Worm (Caenorhabditis elegans) whole organism, young adult: ENCODE data around the gene ubc-26.
A peak's percentile ranks its signal among the peaks of the same experiment; 100 is the strongest.

Source experiments
- B0035.1 ChIP-seq: sonication (generic microtip); optimal IDR thresholded peaks from 2 replicates; lab custom pipeline; 2016; ENCODE audit warnings: missing genetic modification characterization, mild to moderate bottlenecking, missing compliant biosample characterization, missing genotype, missing genetic modification reagents
- B0336.3 ChIP-seq: fragments of 200-800 bp; sonication (Bioruptor generic); IDR thresholded peaks from 2 replicates; pipeline ENCODE4 v1.3.6; 2022; ENCODE audit warnings: missing genetic modification characterization, missing compliant biosample characterization
- F10E7.11 ChIP-seq: sonication (generic microtip); optimal IDR thresholded peaks from 2 replicates; lab custom pipeline; 2017; ENCODE audit warnings: mild to moderate bottlenecking, missing genetic modification characterization, moderate library complexity, missing compliant biosample characterization
- F22D6.2 ChIP-seq: sonication (generic microtip); optimal IDR thresholded peaks from 2 replicates; lab custom pipeline; 2016; ENCODE audit warnings: mild to moderate bottlenecking, missing genetic modification characterization, missing compliant biosample characterization
- F23B12.7 ChIP-seq: sonication (generic microtip); optimal IDR thresholded peaks from 2 replicates; lab custom pipeline; 2017; ENCODE audit warnings: missing genetic modification characterization, mild to moderate bottlenecking, missing compliant biosample characterization, antibody characterized with exemption, moderate library complexity; ENCODE audit not compliant: insufficient read depth
- Y79H2A.3 ChIP-seq: fragments of 200-800 bp; sonication (Bioruptor generic); conservative IDR thresholded peaks from 2 replicates; pipeline ENCODE4 v1.3.6; 2022; ENCODE audit warnings: missing genetic modification reagents, missing genetic modification characterization, missing compliant biosample characterization
- athp-1 ChIP-seq: sonication (generic microtip); optimal IDR thresholded peaks from 2 replicates; lab custom pipeline; 2017; ENCODE audit warnings: mild to moderate bottlenecking, missing genetic modification characterization, missing compliant biosample characterization
- ccch-3 ChIP-seq: fragments of 200-800 bp; sonication (Bioruptor generic); optimal IDR thresholded peaks from 2 replicates; lab custom pipeline; 2018; ENCODE audit warnings: mild to moderate bottlenecking, missing genetic modification characterization, missing compliant biosample characterization
- ceh-40 ChIP-seq: fragments of 200-800 bp; sonication (Bioruptor generic); IDR thresholded peaks from 2 replicates; pipeline ENCODE4 v1.3.6; 2022; ENCODE audit warnings: missing genetic modification characterization, missing compliant biosample characterization
- ceh-79 ChIP-seq: sonication (generic microtip); optimal IDR thresholded peaks from 2 replicates; lab custom pipeline; 2017; ENCODE audit warnings: mild to moderate bottlenecking, missing genetic modification characterization, missing compliant biosample characterization
- chd-7 ChIP-seq: sonication (generic microtip); optimal IDR thresholded peaks from 2 replicates; lab custom pipeline; 2016; ENCODE audit warnings: mild to moderate bottlenecking, missing genetic modification characterization, moderate library complexity, missing compliant biosample characterization
- dox-1 ChIP-seq: fragments of 200-800 bp; sonication (Bioruptor generic); IDR thresholded peaks from 2 replicates; pipeline ENCODE4 v1.3.6; 2022; ENCODE audit warnings: missing genetic modification reagents, missing genetic modification characterization, missing compliant biosample characterization
- fkh-3 ChIP-seq: sonication (generic microtip); optimal IDR thresholded peaks from 2 replicates; lab custom pipeline; 2016; ENCODE audit warnings: mild to moderate bottlenecking, missing genetic modification characterization, missing compliant biosample characterization
- gei-17 ChIP-seq: fragments of 200-800 bp; sonication (Bioruptor generic); optimal IDR thresholded peaks from 2 replicates; lab custom pipeline; 2018; ENCODE audit warnings: mild to moderate bottlenecking, missing genetic modification characterization, missing compliant biosample characterization
- hlh-26 ChIP-seq: fragments of 200-800 bp; sonication (Bioruptor generic); conservative IDR thresholded peaks from 2 replicates; pipeline ENCODE4 v1.3.6; 2022; ENCODE audit warnings: missing genetic modification reagents, missing genetic modification characterization, missing compliant biosample characterization
- hmg-1.2 ChIP-seq: fragments of 200-800 bp; sonication (Bioruptor generic); IDR thresholded peaks from 2 replicates; pipeline ENCODE4 v1.3.6; 2022; ENCODE audit warnings: missing genetic modification reagents, missing genetic modification characterization, missing compliant biosample characterization
- hrde-1 ChIP-seq: sonication (generic microtip); optimal IDR thresholded peaks from 2 replicates; lab custom pipeline; 2016; ENCODE audit warnings: missing genetic modification characterization, mild to moderate bottlenecking, missing compliant biosample characterization, moderate library complexity, missing genotype, missing genetic modification reagents, borderline replicate concordance
- hsf-1 ChIP-seq: fragments of 200-800 bp; sonication (Bioruptor generic); IDR thresholded peaks from 2 replicates; pipeline ENCODE4 v1.3.6; 2022; ENCODE audit warnings: missing genetic modification reagents, missing genetic modification characterization, missing compliant biosample characterization
- lin-26 ChIP-seq: fragments of 200-800 bp; sonication (Bioruptor generic); IDR thresholded peaks from 2 replicates; pipeline ENCODE4 v1.3.6; 2022; ENCODE audit warnings: missing genetic modification reagents, missing genetic modification characterization, missing compliant biosample characterization
- lsy-27 ChIP-seq: sonication (generic microtip); optimal IDR thresholded peaks from 2 replicates; lab custom pipeline; 2017; ENCODE audit warnings: missing genetic modification characterization, mild to moderate bottlenecking, missing compliant biosample characterization, antibody characterized with exemption, missing genotype, borderline replicate concordance; ENCODE audit not compliant: insufficient read depth
- madf-6 ChIP-seq: fragments of 200-800 bp; sonication (Bioruptor generic); IDR thresholded peaks from 2 replicates; pipeline ENCODE4 v1.3.6; 2022; ENCODE audit warnings: missing genetic modification reagents, missing genetic modification characterization, missing compliant biosample characterization
- nfya-2 ChIP-seq: fragments of 200-800 bp; sonication (Bioruptor generic); IDR thresholded peaks from 2 replicates; pipeline ENCODE4 v1.3.6; 2022; ENCODE audit warnings: missing genetic modification reagents, missing genetic modification characterization, missing compliant biosample characterization
- pbrm-1 ChIP-seq: fragments of 200-800 bp; sonication (Bioruptor generic); IDR thresholded peaks from 2 replicates; pipeline ENCODE4 v1.3.6; 2022; ENCODE audit warnings: missing genetic modification reagents, missing genetic modification characterization, missing compliant biosample characterization
- sea-2 ChIP-seq: fragments of 200-800 bp; sonication (Bioruptor generic); IDR thresholded peaks from 2 replicates; pipeline ENCODE4 v1.3.6; 2022; ENCODE audit warnings: missing genetic modification characterization, missing compliant biosample characterization
- snpc-3.4 ChIP-seq: sonication (generic microtip); optimal IDR thresholded peaks from 2 replicates; lab custom pipeline; 2017; ENCODE audit warnings: missing genetic modification characterization, mild to moderate bottlenecking, missing compliant biosample characterization, antibody characterized with exemption, moderate library complexity, missing genotype, missing genetic modification reagents
- somi-1 ChIP-seq: fragments of 200-800 bp; sonication (Bioruptor generic); optimal IDR thresholded peaks from 2 replicates; lab custom pipeline; 2018; ENCODE audit warnings: mild to moderate bottlenecking, missing genetic modification characterization, missing compliant biosample characterization
- sptf-2 ChIP-seq: fragments of 200-800 bp; sonication (Bioruptor generic); optimal IDR thresholded peaks from 2 replicates; lab custom pipeline; 2018; ENCODE audit warnings: mild to moderate bottlenecking, missing genetic modification characterization, missing compliant biosample characterization
- tbp1 ChIP-seq: fragments of 200-800 bp; sonication (Bioruptor generic); optimal IDR thresholded peaks from 2 replicates; lab custom pipeline; 2018; ENCODE audit warnings: mild to moderate bottlenecking, missing genetic modification characterization, missing compliant biosample characterization
- tlf-1 ChIP-seq: fragments of 200-800 bp; sonication (Bioruptor generic); optimal IDR thresholded peaks from 2 replicates; lab custom pipeline; 2018; ENCODE audit warnings: mild to moderate bottlenecking, missing genetic modification characterization, missing compliant biosample characterization
- unc-130 ChIP-seq: sonication (generic microtip); optimal IDR thresholded peaks from 2 replicates; lab custom pipeline; 2016; ENCODE audit warnings: missing genetic modification reagents, missing genetic modification characterization, missing compliant biosample characterization
- ztf-26 ChIP-seq: sonication (generic microtip); optimal IDR thresholded peaks from 2 replicates; lab custom pipeline; 2017; ENCODE audit warnings: missing genetic modification characterization, missing compliant biosample characterization
- ztf-6 ChIP-seq: fragments of 200-800 bp; sonication (Bioruptor generic); IDR thresholded peaks from 2 replicates; pipeline ENCODE4 v1.3.6; 2022; ENCODE audit warnings: missing genetic modification reagents, missing genetic modification characterization, missing compliant biosample characterization

ubc-26 gene

DNA sequence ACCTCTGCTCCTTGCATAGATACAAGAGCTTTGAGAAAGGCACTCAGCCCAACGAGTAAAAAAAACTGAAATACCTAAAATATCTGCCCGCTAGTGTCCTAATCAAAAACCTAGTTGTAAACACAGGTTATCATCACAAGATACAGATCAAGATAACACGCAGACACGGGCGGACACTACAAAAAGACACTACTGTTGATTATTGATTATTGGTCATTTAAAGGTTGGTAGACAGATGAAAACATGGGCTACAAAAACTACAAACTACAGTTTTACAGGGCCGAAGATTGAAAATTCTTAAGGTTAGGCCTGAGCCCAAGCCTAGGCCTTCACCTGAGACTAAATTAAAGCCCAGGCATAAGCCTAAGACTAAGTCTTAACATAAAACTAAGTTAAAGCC is 41.3 kb downstream of the ubc-26 start:
- TF ChIP-seq unc-130 (GFP tag; lab: Kevin White, UChicago) = no peak
- TF ChIP-seq, all 124 proteins: peak for 0

DNA sequence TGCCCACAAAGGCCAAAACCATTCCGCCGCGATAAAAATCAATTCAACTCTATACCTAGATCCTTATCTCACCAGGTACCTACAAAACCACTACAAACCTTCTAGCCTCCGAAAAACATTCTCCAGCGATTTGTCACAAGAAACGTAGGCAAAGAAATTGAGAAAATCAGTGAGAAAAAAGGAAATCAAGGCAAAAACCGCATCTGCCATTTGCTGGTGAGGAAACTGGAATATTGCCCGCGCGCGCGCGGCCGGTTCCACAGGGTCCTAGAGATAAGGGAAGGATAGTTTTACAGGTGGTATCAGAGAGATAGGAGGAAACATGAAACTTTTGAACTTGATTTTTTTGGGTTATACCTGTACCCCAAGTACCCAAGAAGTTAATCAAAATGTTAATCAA is 42.6 kb downstream of the ubc-26 start:
- no peak for TF ChIP-seq sptf-2 (GFP tag; lab: Kevin White, UChicago)
- TF ChIP-seq pbrm-1 (GFP tag; lab: Robert Waterston, UW) = no peak
- TF ChIP-seq nfya-2 (GFP tag; lab: Robert Waterston, UW) = no peak
- TF ChIP-seq dox-1 = no peak

DNA sequence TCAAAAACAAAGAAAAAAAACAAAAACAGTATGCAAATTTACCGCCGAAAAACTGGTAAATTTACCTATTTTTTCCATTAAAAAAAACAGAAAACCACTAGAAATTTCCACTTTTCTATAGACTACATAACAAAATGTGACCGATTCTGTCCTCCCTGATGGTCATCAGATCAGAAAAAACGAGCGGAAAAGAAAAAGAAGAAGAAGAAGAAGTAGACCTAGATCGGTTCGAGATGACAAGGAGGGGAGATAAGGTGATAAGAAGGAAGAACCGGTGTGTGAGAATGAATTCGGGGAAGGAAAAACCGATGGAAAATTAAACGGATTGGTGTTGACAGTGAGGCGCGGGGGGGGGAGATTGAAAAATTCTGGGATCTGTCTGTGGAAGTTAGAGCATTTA is 44.0 kb downstream of the ubc-26 start:
- no peak for TF ChIP-seq fkh-3 (tag; lab: Kevin White, UChicago)
- TF ChIP-seq B0035.1 = no peak
- TF ChIP-seq ceh-40 (GFP tag; lab: Robert Waterston, UW) = no peak
- no peak for TF ChIP-seq F22D6.2 (tag; lab: Kevin White, UChicago)
- TF ChIP-seq hlh-26 (GFP tag; lab: Robert Waterston, UW) = no peak
- TF ChIP-seq sea-2 = no peak
- TF ChIP-seq ztf-26 (tag; lab: Kevin White, UChicago) = no peak
- no peak for TF ChIP-seq madf-6
- no peak for TF ChIP-seq B0336.3 (GFP tag; lab: Robert Waterston, UW)
- no peak for TF ChIP-seq hsf-1 (GFP tag; lab: Robert Waterston, UW)
- no peak for TF ChIP-seq snpc-3.4
- no peak for TF ChIP-seq gei-17 (GFP tag; lab: Kevin White, UChicago)
- no peak for TF ChIP-seq tbp1 (GFP tag; lab: Kevin White, UChicago)
- TF ChIP-seq tlf-1 (GFP tag; lab: Kevin White, UChicago) = no peak
- no peak for TF ChIP-seq hrde-1

DNA sequence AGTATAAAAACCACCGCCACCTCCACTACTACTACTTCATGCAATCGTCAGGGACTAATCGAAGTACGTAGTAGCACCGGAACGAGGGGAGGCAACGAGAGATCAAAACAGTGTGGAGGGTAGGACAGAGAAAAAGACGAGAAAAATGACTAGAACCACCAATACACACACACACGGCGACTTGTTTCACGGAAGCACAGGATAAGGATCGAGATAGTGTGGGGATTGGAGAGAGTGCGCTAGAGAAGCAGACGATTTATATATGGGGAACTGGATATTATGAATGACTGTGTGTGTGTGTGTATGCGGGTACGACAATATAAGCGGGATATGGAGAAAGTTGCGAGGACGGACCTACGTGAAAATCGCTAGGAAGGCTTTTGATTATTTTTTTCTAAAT is 45.4 kb downstream of the ubc-26 start:
- TF ChIP-seq hmg-1.2 (GFP tag; lab: Robert Waterston, UW) (peak; percentile 36; the same call in 1 of the 2 replicates), lsy-27 (tag; lab: Kevin White, UChicago) (no peak)

DNA sequence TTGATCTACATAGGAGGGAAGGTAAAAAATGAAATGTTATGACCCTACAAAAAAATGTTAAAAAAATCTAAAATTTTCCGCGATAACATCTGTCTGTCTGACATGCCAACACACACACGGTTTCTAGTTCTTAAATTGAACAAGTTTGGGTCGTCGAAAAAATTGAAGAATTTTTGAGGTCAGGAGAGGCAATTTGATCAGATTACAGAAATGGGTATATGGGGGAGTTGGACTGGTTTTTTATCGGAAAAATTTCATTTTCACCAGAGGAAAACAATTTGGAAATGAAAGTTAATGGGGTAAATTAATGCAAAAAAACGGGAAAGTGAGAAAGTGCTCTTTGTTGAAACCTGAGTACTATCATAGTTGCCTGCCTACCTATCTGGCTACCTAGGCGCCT is 46.4 kb downstream of the ubc-26 start:
- no peak for TF ChIP-seq lin-26 (GFP tag; lab: Robert Waterston, UW)
- TF ChIP-seq F10E7.11 = no peak
- no peak for TF ChIP-seq chd-7 (tag; lab: Kevin White, UChicago)
- TF ChIP-seq tlf-1 (GFP tag; lab: Kevin White, UChicago) = no peak
- no peak for TF ChIP-seq ccch-3 (GFP tag; lab: Kevin White, UChicago)
- no peak for TF ChIP-seq Y79H2A.3 (GFP tag; lab: Robert Waterston, UW)
- no peak for TF ChIP-seq ceh-79 (tag; lab: Kevin White, UChicago)
- TF ChIP-seq snpc-3.4 = no peak
- TF ChIP-seq F23B12.7 (tag; lab: Kevin White, UChicago) = no peak
- TF ChIP-seq ztf-6 = no peak
- TF ChIP-seq fkh-3 (tag; lab: Kevin White, UChicago) = no peak
- no peak for TF ChIP-seq F22D6.2 (tag; lab: Kevin White, UChicago)
- no peak for TF ChIP-seq somi-1 (GFP tag; lab: Kevin White, UChicago)
- no peak for TF ChIP-seq tbp1 (GFP tag; lab: Kevin White, UChicago)
- TF ChIP-seq athp-1 = no peak
